Worm (Caenorhabditis elegans): Measurements from ENCODE around the gene clec-6.

The clec-6 gene

DNA sequence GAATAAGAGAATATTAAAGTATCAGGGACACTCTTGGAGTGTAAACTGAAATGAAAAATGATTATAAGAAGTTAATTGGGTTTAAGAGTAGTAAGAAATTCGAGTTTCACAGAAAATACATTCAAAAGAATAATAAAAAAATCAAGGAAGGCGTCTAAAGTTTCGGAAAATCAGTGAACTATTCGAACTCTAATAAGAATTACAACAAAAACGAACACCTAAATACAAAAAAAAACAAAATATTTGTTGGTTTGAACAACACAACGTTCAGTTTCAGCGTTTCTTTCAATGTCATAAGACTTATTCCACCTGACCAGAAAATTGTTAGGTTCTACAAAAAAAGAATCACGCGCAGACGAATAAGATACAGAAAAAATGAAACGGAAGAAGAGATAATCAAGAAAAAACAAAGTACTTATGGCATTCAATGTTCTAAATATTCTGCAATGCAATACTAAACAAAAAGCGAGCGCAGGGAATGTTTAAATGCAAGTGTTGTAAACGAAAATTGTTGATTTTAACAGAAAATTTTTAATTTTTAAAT, 11.9 kb upstream of the clec-6 start, which contains the start of gene nhl-2:
Gene nhl-2 (minus strand): TSS at position 51 of the 544 bp plus-strand sequence.
- TF ChIP-seq egl-5 (tag; optimal IDR thresholded peaks at IDR 0.05) (no peak), fos-1 (tag; optimal IDR thresholded peaks at IDR 0.05) (no peak), pqm-1 (tag; optimal IDR thresholded peaks at IDR 0.05) (no peak), nhr-237 (tag; optimal IDR thresholded peaks at IDR 0.05) (no peak), nhr-25 (tag; optimal IDR thresholded peaks at IDR 0.05) (no peak), ztf-11 (tag; optimal IDR thresholded peaks at IDR 0.05) (no peak), tbx-2 (tag; optimal IDR thresholded peaks at IDR 0.05) (no peak), pha-4 (tag; optimal IDR thresholded peaks at IDR 0.05) (no peak)

DNA sequence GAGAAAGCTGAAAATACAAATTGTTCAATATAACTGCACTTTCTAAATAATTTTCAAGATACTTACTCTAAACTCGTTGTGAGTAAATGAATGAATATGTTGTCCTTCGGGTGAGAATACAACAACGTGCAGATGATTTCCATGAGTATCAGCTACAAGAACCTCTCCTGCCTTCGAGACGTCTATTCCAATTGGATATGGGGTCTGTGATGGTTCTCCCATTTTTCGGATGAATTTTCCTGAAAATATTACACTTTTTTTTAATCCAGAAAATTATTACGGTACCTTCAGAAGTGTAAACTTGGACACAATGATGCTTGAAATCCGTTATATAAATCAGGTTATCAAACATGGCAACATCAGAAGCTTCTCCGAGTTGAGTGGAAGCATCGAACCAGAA, 8.1 kb upstream of the clec-6 start:
- no peak for TF ChIP-seq tbx-2 (tag; optimal IDR thresholded peaks at IDR 0.05)
- TF ChIP-seq mdl-1 (tag; optimal IDR thresholded peaks at IDR 0.05) = no peak
- TF ChIP-seq ama-1 (optimal IDR thresholded peaks at IDR 0.05) = no peak
- no peak for TF ChIP-seq nhr-43 (tag; optimal IDR thresholded peaks at IDR 0.05; ENCODE audit: poor library complexity, severe bottlenecking)
- no peak for TF ChIP-seq nhr-23 (tag; optimal IDR thresholded peaks at IDR 0.05)
- TF ChIP-seq mml-1 (tag; optimal IDR thresholded peaks at IDR 0.05) = no peak
- TF ChIP-seq jun-1 (tag; optimal IDR thresholded peaks at IDR 0.05) = no peak
- no peak for TF ChIP-seq egl-5 (tag; optimal IDR thresholded peaks at IDR 0.05)
- no peak for TF ChIP-seq fkh-2 (tag; optimal IDR thresholded peaks at IDR 0.05)
- no peak for TF ChIP-seq nhr-12 (tag; optimal IDR thresholded peaks at IDR 0.05)
- TF ChIP-seq sea-2 (GFP tag; optimal IDR thresholded peaks at IDR 0.05) = no peak
- TF ChIP-seq pqm-1 (tag; optimal IDR thresholded peaks at IDR 0.05) = no peak
- TF ChIP-seq nhr-237 (tag; optimal IDR thresholded peaks at IDR 0.05) = no peak
- no peak for TF ChIP-seq ceh-82 (tag; optimal IDR thresholded peaks at IDR 0.05)

DNA sequence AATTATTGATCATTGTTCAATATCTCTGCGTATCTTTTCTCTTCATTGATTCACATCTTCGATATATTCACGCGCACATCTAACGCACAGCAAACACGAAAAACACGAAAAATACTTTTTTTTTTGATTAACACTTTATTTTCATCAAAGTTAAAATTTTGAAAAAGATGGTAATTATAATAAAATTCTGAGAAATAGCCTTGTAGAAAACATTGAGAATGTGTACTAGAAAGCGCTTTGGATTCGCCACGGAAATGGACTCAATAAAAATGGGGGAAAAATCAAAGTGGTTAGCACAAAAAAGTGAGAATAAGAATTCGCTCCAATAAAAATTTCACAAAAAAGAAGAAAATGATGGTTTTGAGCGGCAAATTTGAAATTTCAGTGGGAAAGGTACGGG, 6.3 kb upstream of the clec-6 start, which contains the start of gene F26F4.6:
Gene F26F4.6 (minus strand): TSS at position 101 of the 400 bp plus-strand sequence.
- TF ChIP-seq nhr-23 (tag; optimal IDR thresholded peaks at IDR 0.05) (no peak), egl-5 (tag; optimal IDR thresholded peaks at IDR 0.05) (no peak), ceh-82 (tag; optimal IDR thresholded peaks at IDR 0.05) (no peak), nhr-76 (tag; optimal IDR thresholded peaks at IDR 0.05) (no peak), lsy-12 (tag; optimal IDR thresholded peaks at IDR 0.05) (no peak), snpc-4 (tag; optimal IDR thresholded peaks at IDR 0.05) (no peak), eor-1 (tag; optimal IDR thresholded peaks at IDR 0.05) (no peak), nhr-237 (tag; optimal IDR thresholded peaks at IDR 0.05) (no peak), fkh-10 (GFP tag; optimal IDR thresholded peaks at IDR 0.05) (no peak), elt-3 (tag; optimal IDR thresholded peaks at IDR 0.05) (no peak), zag-1 (tag; optimal IDR thresholded peaks at IDR 0.05) (no peak), skn-1 (tag; optimal IDR thresholded peaks at IDR 0.05) (no peak), unc-39 (tag; optimal IDR thresholded peaks at IDR 0.05) (no peak), nhr-43 (tag; optimal IDR thresholded peaks at IDR 0.05; ENCODE audit: poor library complexity, severe bottlenecking) (no peak), mml-1 (tag; optimal IDR thresholded peaks at IDR 0.05) (no peak)

DNA sequence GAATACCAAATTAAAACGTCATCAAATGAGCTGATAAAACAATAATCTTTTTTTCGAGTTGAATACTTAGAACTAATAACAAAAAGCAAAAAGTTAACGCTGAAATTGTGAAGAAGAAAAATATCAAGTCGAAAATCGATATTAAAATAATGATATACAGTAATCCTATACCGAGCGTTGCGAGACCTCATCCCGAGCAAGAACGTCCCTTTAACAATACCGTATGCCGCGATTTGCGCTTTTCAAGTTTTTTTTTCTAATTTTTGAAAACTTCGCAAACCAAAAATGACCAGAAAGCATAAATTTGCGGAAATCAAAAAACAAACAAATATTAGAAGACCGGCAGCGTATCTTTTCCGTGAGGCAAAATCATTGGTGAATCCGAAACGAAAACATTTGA, 3.8 kb upstream of the clec-6 start, which contains the start of gene F26F4.5:
Gene F26F4.5 (minus strand): TSS at position 256 of the 400 bp plus-strand sequence.
- TF ChIP-seq nhr-77 (tag; optimal IDR thresholded peaks at IDR 0.05) = no peak
- TF ChIP-seq pha-4 (tag; optimal IDR thresholded peaks at IDR 0.05) = peak; percentile 29
- no peak for TF ChIP-seq mml-1 (tag; optimal IDR thresholded peaks at IDR 0.05)
- TF ChIP-seq nhr-43 (tag; optimal IDR thresholded peaks at IDR 0.05; ENCODE audit: poor library complexity, severe bottlenecking) = no peak
- no peak for TF ChIP-seq nhr-23 (tag; optimal IDR thresholded peaks at IDR 0.05)
- TF ChIP-seq tbx-2 (tag; optimal IDR thresholded peaks at IDR 0.05) = no peak
- TF ChIP-seq unc-39 (tag; optimal IDR thresholded peaks at IDR 0.05) = no peak
- TF ChIP-seq nhr-67 (tag; optimal IDR thresholded peaks at IDR 0.05) = no peak

DNA sequence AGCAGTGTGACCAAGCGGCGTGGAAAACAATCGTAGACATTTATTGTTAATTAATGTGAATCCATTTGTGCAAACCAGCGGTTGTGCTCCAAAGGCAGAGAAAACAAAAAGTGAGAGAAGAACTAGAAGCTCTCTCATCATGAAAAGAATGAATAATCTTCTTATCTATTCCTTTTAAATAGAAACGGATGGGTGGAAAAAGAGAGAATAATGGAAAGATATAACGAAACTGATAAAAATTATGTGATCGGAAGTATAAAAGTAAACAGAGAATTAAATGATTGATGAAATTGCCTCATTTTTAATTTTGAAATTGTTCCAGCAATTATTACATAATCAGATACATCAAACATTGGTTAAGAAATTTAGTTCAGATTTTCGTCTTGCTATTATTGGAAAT, 3.8 kb downstream of the clec-6 start, which contains the start of gene clec-5:
Gene clec-5 (minus strand): TSS at position 178 of the 400 bp plus-strand sequence.
- peak; percentile 54 for TF ChIP-seq pqm-1 (tag; optimal IDR thresholded peaks at IDR 0.05)
- no peak for TF ChIP-seq ceh-9 (tag; optimal IDR thresholded peaks at IDR 0.05)
- TF ChIP-seq fos-1 (tag; optimal IDR thresholded peaks at IDR 0.05) = no peak
- no peak for TF ChIP-seq tbx-2 (tag; optimal IDR thresholded peaks at IDR 0.05)
- TF ChIP-seq ZK546.5 (tag; optimal IDR thresholded peaks at IDR 0.05) = no peak
- TF ChIP-seq snpc-4 (tag; optimal IDR thresholded peaks at IDR 0.05) = no peak
- TF ChIP-seq skn-1 (tag; optimal IDR thresholded peaks at IDR 0.05) = no peak
- no peak for TF ChIP-seq egl-5 (tag; optimal IDR thresholded peaks at IDR 0.05)
- TF ChIP-seq lin-39 (tag; optimal IDR thresholded peaks at IDR 0.05) = no peak
- no peak for TF ChIP-seq eor-1 (tag; optimal IDR thresholded peaks at IDR 0.05)
- TF ChIP-seq jun-1 (tag; optimal IDR thresholded peaks at IDR 0.05) = peak; percentile 17
- TF ChIP-seq nhr-28 (tag; optimal IDR thresholded peaks at IDR 0.05) = no peak
- TF ChIP-seq elt-2 (tag; optimal IDR thresholded peaks at IDR 0.05) = peak; percentile 68
- peak; percentile 48 for TF ChIP-seq pha-4 (tag; optimal IDR thresholded peaks at IDR 0.05)
- TF ChIP-seq ztf-11 (tag; optimal IDR thresholded peaks at IDR 0.05) = no peak
- no peak for TF ChIP-seq daf-12 (tag; optimal IDR thresholded peaks at IDR 0.05)
- TF ChIP-seq lin-15B (tag; optimal IDR thresholded peaks at IDR 0.05) = no peak

Measured in whole organism, L3 larva.